Fruit fly (Drosophila melanogaster) whole organism, prepupa: Measurements from ENCODE around the gene CG15923.
A peak's percentile ranks its signal among the peaks of the same experiment; 100 is the strongest.

ENCODE experiments used
- Blimp-1 ChIP-seq: fragments of 200-800 bp; sonication (Bioruptor generic); optimal IDR thresholded peaks from 3 replicates; lab custom pipeline; 2017; ENCODE audit warnings: missing biosample characterization, missing genetic modification characterization, mild to moderate bottlenecking, moderate library complexity, missing genetic modification reagents
- CG10669 ChIP-seq: fragments of 200-800 bp; sonication (Bioruptor generic); optimal IDR thresholded peaks from 3 replicates; lab custom pipeline; 2018; ENCODE audit warnings: missing biosample characterization, mild to moderate bottlenecking, missing genetic modification characterization, moderate library complexity
- CG11294 ChIP-seq: fragments of 200-800 bp; sonication (Bioruptor generic); IDR thresholded peaks from 2 replicates; pipeline ENCODE4 v1.3.6; 2022; ENCODE audit warnings: missing biosample characterization, missing genetic modification characterization
- CG11762 ChIP-seq: fragments of 200-800 bp; sonication (Bioruptor generic); optimal IDR thresholded peaks from 3 replicates; lab custom pipeline; 2016; ENCODE audit warnings: missing biosample characterization, missing genetic modification characterization; ENCODE audit not compliant: insufficient read depth
- CG11902 ChIP-seq: fragments of 200-800 bp; sonication (Bioruptor generic); optimal IDR thresholded peaks from 3 replicates; lab custom pipeline; 2016; ENCODE audit warnings: missing biosample characterization, missing genetic modification characterization
- CG15336 ChIP-seq: fragments of 200-800 bp; sonication (Bioruptor generic); IDR thresholded peaks from 2 replicates; pipeline ENCODE4 v1.3.6; 2022; ENCODE audit warnings: missing biosample characterization, missing genetic modification characterization
- CG1621 ChIP-seq: fragments of 200-800 bp; sonication (Bioruptor generic); optimal IDR thresholded peaks from 3 replicates; lab custom pipeline; 2018; ENCODE audit warnings: missing biosample characterization, mild to moderate bottlenecking, missing genetic modification characterization
- CG3032 ChIP-seq: fragments of 200-800 bp; optimal IDR thresholded peaks from 2 replicates; lab custom pipeline; 2019; ENCODE audit warnings: missing biosample characterization, mild to moderate bottlenecking, missing genetic modification characterization, moderate library complexity
- CG32006 ChIP-seq: fragments of 200-800 bp; sonication (Bioruptor generic); optimal IDR thresholded peaks from 3 replicates; lab custom pipeline; 2017; ENCODE audit warnings: missing biosample characterization, mild to moderate bottlenecking, missing genetic modification characterization
- CG34406 ChIP-seq: fragments of 200-800 bp; sonication (Bioruptor generic); optimal IDR thresholded peaks from 3 replicates; lab custom pipeline; 2016; ENCODE audit warnings: missing biosample characterization, missing genetic modification characterization
- CG3919 ChIP-seq: fragments of 200-800 bp; sonication (Bioruptor generic); optimal IDR thresholded peaks from 3 replicates; lab custom pipeline; 2016; ENCODE audit warnings: missing biosample characterization, missing genetic modification characterization
- CG4318 ChIP-seq: fragments of 200-800 bp; sonication (Bioruptor generic); optimal IDR thresholded peaks from 3 replicates; lab custom pipeline; 2017; ENCODE audit warnings: missing biosample characterization, mild to moderate bottlenecking, missing genetic modification characterization
- CG6163 ChIP-seq: fragments of 200-800 bp; sonication (Bioruptor generic); IDR thresholded peaks from 3 replicates; pipeline ENCODE4 v1.3.6; 2022; ENCODE audit warnings: missing biosample characterization, missing genetic modification characterization
- CG6276 ChIP-seq: fragments of 200-800 bp; sonication (Bioruptor generic); optimal IDR thresholded peaks from 2 replicates; lab custom pipeline; 2017; ENCODE audit warnings: missing biosample characterization, mild to moderate bottlenecking, missing genetic modification characterization
- CG6792 ChIP-seq: fragments of 200-800 bp; sonication (Bioruptor generic); optimal IDR thresholded peaks from 3 replicates; lab custom pipeline; 2016; ENCODE audit warnings: missing biosample characterization, missing genetic modification characterization
- CG6808 ChIP-seq: fragments of 200-800 bp; sonication (Bioruptor generic); optimal IDR thresholded peaks from 3 replicates; lab custom pipeline; 2017; ENCODE audit warnings: missing biosample characterization, missing genetic modification characterization, mild to moderate bottlenecking, moderate library complexity, missing genetic modification reagents
- CG6854 ChIP-seq: fragments of 200-800 bp; sonication (Bioruptor generic); optimal IDR thresholded peaks from 2 replicates; lab custom pipeline; 2017; ENCODE audit warnings: missing biosample characterization, mild to moderate bottlenecking, missing genetic modification characterization
- CG7368 ChIP-seq: fragments of 200-800 bp; sonication (Bioruptor generic); optimal IDR thresholded peaks from 3 replicates; lab custom pipeline; 2016; ENCODE audit warnings: missing biosample characterization, missing genetic modification characterization
- CG8119 ChIP-seq: fragments of 200-800 bp; sonication (Bioruptor generic); IDR thresholded peaks from 3 replicates; pipeline ENCODE4 v1.3.6; 2022; ENCODE audit warnings: missing biosample characterization, missing genetic modification characterization
- CG8632 ChIP-seq: fragments of 200-800 bp; sonication (Bioruptor generic); optimal IDR thresholded peaks from 3 replicates; lab custom pipeline; 2016; ENCODE audit warnings: missing biosample characterization, missing genetic modification characterization
- CG9139 ChIP-seq: fragments of 200-800 bp; sonication (Bioruptor generic); optimal IDR thresholded peaks from 3 replicates; lab custom pipeline; 2017; ENCODE audit warnings: missing biosample characterization, mild to moderate bottlenecking, missing genetic modification characterization
- Eip75B ChIP-seq: fragments of 200-800 bp; sonication (Bioruptor generic); optimal IDR thresholded peaks from 3 replicates; lab custom pipeline; 2016; ENCODE audit warnings: missing biosample characterization, missing genetic modification characterization
- Ets21C ChIP-seq: fragments of 200-800 bp; sonication (Bioruptor generic); optimal IDR thresholded peaks from 3 replicates; lab custom pipeline; 2016; ENCODE audit warnings: missing biosample characterization, missing genetic modification characterization
- Ets96B ChIP-seq: fragments of 200-800 bp; optimal IDR thresholded peaks from 2 replicates; lab custom pipeline; 2019; ENCODE audit warnings: missing biosample characterization, mild to moderate bottlenecking, missing genetic modification characterization, moderate library complexity
- Gug ChIP-seq: fragments of 200-800 bp; sonication (Bioruptor generic); IDR thresholded peaks from 2 replicates; pipeline ENCODE4 v1.3.6; 2022; ENCODE audit warnings: missing biosample characterization, missing genetic modification characterization
- Hr38 ChIP-seq: sonication (Bioruptor generic); optimal IDR thresholded peaks from 2 replicates; lab custom pipeline; 2016; ENCODE audit warnings: missing biosample characterization, missing genetic modification characterization
- Hr39 ChIP-seq: fragments of 200-800 bp; sonication (Bioruptor generic); optimal IDR thresholded peaks from 2 replicates; lab custom pipeline; 2016; ENCODE audit warnings: missing biosample characterization, missing genetic modification characterization
- Hr4 ChIP-seq: fragments of 200-800 bp; sonication (Bioruptor generic); optimal IDR thresholded peaks from 3 replicates; lab custom pipeline; 2016; ENCODE audit warnings: missing biosample characterization, missing genetic modification characterization
- Met ChIP-seq: fragments of 200-800 bp; sonication (Bioruptor generic); optimal IDR thresholded peaks from 3 replicates; lab custom pipeline; 2016; ENCODE audit warnings: missing biosample characterization, missing genetic modification characterization
- Sox102F ChIP-seq: fragments of 200-800 bp; sonication (Bioruptor generic); optimal IDR thresholded peaks from 2 replicates; lab custom pipeline; 2016; ENCODE audit warnings: missing biosample characterization, mild to moderate bottlenecking, missing genetic modification characterization
- Sox14 ChIP-seq: fragments of 200-800 bp; sonication (Bioruptor generic); optimal IDR thresholded peaks from 3 replicates; lab custom pipeline; 2016; ENCODE audit warnings: missing biosample characterization, missing genetic modification characterization
- Sox15 ChIP-seq: fragments of 200-800 bp; sonication (Bioruptor generic); optimal IDR thresholded peaks from 3 replicates; lab custom pipeline; 2016; ENCODE audit warnings: missing biosample characterization, missing genetic modification characterization
- dac ChIP-seq: fragments of 200-800 bp; sonication (Bioruptor generic); optimal IDR thresholded peaks from 2 replicates; lab custom pipeline; 2017; ENCODE audit warnings: missing biosample characterization, mild to moderate bottlenecking, missing genetic modification characterization
- eg ChIP-seq: fragments of 200-800 bp; sonication (Bioruptor generic); IDR thresholded peaks from 3 replicates; pipeline ENCODE4 v1.3.6; 2022; ENCODE audit warnings: missing biosample characterization, missing genetic modification characterization
- fd59A ChIP-seq: fragments of 200-800 bp; sonication (Bioruptor generic); optimal IDR thresholded peaks from 2 replicates; lab custom pipeline; 2017; ENCODE audit warnings: missing biosample characterization, mild to moderate bottlenecking, missing genetic modification characterization, missing genetic modification reagents
- fd85E ChIP-seq: fragments of 200-800 bp; sonication (Bioruptor generic); optimal IDR thresholded peaks from 3 replicates; lab custom pipeline; 2016; ENCODE audit warnings: missing biosample characterization, missing genetic modification characterization
- lz ChIP-seq: fragments of 200-800 bp; sonication (Bioruptor generic); optimal IDR thresholded peaks from 3 replicates; lab custom pipeline; 2016; ENCODE audit warnings: missing biosample characterization, missing genetic modification characterization
- net ChIP-seq: fragments of 200-800 bp; sonication (Bioruptor generic); optimal IDR thresholded peaks from 3 replicates; lab custom pipeline; 2016; ENCODE audit warnings: missing biosample characterization, missing genetic modification characterization
- pdm3 ChIP-seq: fragments of 200-800 bp; sonication (Bioruptor generic); optimal IDR thresholded peaks from 3 replicates; lab custom pipeline; 2016; ENCODE audit warnings: missing biosample characterization, missing genetic modification characterization
- spab ChIP-seq: fragments of 200-800 bp; sonication (Bioruptor generic); optimal IDR thresholded peaks from 2 replicates; lab custom pipeline; 2017; ENCODE audit warnings: missing biosample characterization, mild to moderate bottlenecking, missing genetic modification characterization, missing genetic modification reagents
- svp ChIP-seq: fragments of 200-800 bp; sonication (Bioruptor generic); peaks from one replicate; lab custom pipeline; 2016; ENCODE audit warnings: missing biosample characterization, missing genetic modification characterization
- topi ChIP-seq: fragments of 200-800 bp; sonication (Bioruptor generic); optimal IDR thresholded peaks from 3 replicates; lab custom pipeline; 2016; ENCODE audit warnings: missing biosample characterization, missing genetic modification characterization

The CG15923 gene

dm6 chr3R:20594194-20595144 lies 22.2 kb downstream of the CG15923 start (continued):
- peak; percentile 73 for TF ChIP-seq Sox15 (GFP tag; lab: Kevin White, UChicago)
- TF ChIP-seq CG9139, result peak; percentile 88
- TF ChIP-seq CG15336 (GFP tag; lab: Robert Waterston, UW), result peak; percentile 95
- TF ChIP-seq topi, result peak; percentile 77
- TF ChIP-seq Met (GFP tag; lab: Kevin White, UChicago), result peak; percentile 65
- peak; percentile 82 for TF ChIP-seq CG4318
- TF ChIP-seq CG6792, result peak; percentile 88
- TF ChIP-seq Hr4 (GFP tag; lab: Kevin White, UChicago), result peak; percentile 63
- peak; percentile 54 for TF ChIP-seq CG6854 (GFP tag; lab: Kevin White, UChicago)
- peak; percentile 90 for TF ChIP-seq Blimp-1 (GFP tag; lab: Kevin White, UChicago)
- TF ChIP-seq svp (GFP tag; lab: Kevin White, UChicago), result peak; percentile 85

- peak; percentile 62 for TF ChIP-seq svp (GFP tag; lab: Kevin White, UChicago)
- no peak for TF ChIP-seq fd85E
- 0 out of 3 replicates have a peak, but pooled peaks have one; percentile 14 for TF ChIP-seq CG8119 (GFP tag; lab: Robert Waterston, UW)
- no peak for TF ChIP-seq Sox102F (GFP tag; lab: Kevin White, UChicago)
These were observed 23.2 kb downstream of the CG15923 start for dm6 chr3R:20593463-20593838.

dm6 chr3R:20592517-20593462 lies 23.9 kb downstream of the CG15923 start, which contains the start of the genes Pus1 and bon:
Gene Pus1, minus strand, starts transcription at chr3R:20592671.
Gene bon, plus strand, starts transcription at chr3R:20593139.
- TF ChIP-seq Hr39 (GFP tag; lab: Kevin White, UChicago), result peak; percentile 26
- TF ChIP-seq CG6854 (GFP tag; lab: Kevin White, UChicago), result no peak
- no peak for TF ChIP-seq Sox14 (GFP tag; lab: Kevin White, UChicago)
- 0 out of 3 replicates have a peak, but pooled peaks have one; percentile 14 for TF ChIP-seq eg (GFP tag; lab: Robert Waterston, UW)
- no peak for TF ChIP-seq CG8119 (GFP tag; lab: Robert Waterston, UW)
- TF ChIP-seq lz (GFP tag; lab: Kevin White, UChicago), result peak; percentile 53
- TF ChIP-seq CG11902 (GFP tag; lab: Kevin White, UChicago), result no peak
- no peak for TF ChIP-seq CG8632 (GFP tag; lab: Kevin White, UChicago)
- no peak for TF ChIP-seq CG10669 (GFP tag; lab: Kevin White, UChicago)
- TF ChIP-seq CG11762 (GFP tag; lab: Kevin White, UChicago), result no peak
- TF ChIP-seq CG34406, result no peak
- no peak for TF ChIP-seq CG6808 (GFP tag; lab: Kevin White, UChicago)
- TF ChIP-seq CG1621 (tag; lab: Kevin White, UChicago), result peak; percentile 58
- TF ChIP-seq CG6276 (GFP tag; lab: Kevin White, UChicago), result no peak
- no peak for TF ChIP-seq Hr4 (GFP tag; lab: Kevin White, UChicago)
- TF ChIP-seq CG3032 (tag; lab: Kevin White, UChicago), result peak; percentile 33
- peak; percentile 46 for TF ChIP-seq Blimp-1 (GFP tag; lab: Kevin White, UChicago)
- no peak for TF ChIP-seq CG32006 (GFP tag; lab: Kevin White, UChicago)
- peak; percentile 12 for TF ChIP-seq pdm3
- no peak for TF ChIP-seq Ets21C (GFP tag; lab: Kevin White, UChicago)
- no peak for TF ChIP-seq Hr38
- TF ChIP-seq topi, result peak; percentile 3
- TF ChIP-seq net (GFP tag; lab: Kevin White, UChicago), result no peak
- no peak for TF ChIP-seq CG6163
- no peak for TF ChIP-seq CG11294 (GFP tag; lab: Robert Waterston, UW)
- peak; percentile 19 for TF ChIP-seq CG3919
- no peak for TF ChIP-seq Gug (GFP tag; lab: Robert Waterston, UW)
- no peak for TF ChIP-seq fd59A
- TF ChIP-seq dac (GFP tag; lab: Kevin White, UChicago), result no peak
- peak; percentile 1 for TF ChIP-seq Eip75B (GFP tag; lab: Kevin White, UChicago)
- no peak for TF ChIP-seq fd85E
- no peak for TF ChIP-seq CG7368 (GFP tag; lab: Kevin White, UChicago)
- TF ChIP-seq Sox15 (GFP tag; lab: Kevin White, UChicago), result no peak
- peak; percentile 24 for TF ChIP-seq Sox102F (GFP tag; lab: Kevin White, UChicago)
- no peak for TF ChIP-seq CG4318
- TF ChIP-seq spab (GFP tag; lab: Kevin White, UChicago), result no peak
- TF ChIP-seq Ets96B (tag; lab: Kevin White, UChicago), result no peak
